Worm (Caenorhabditis elegans) whole organism, L4 larva: Measurements from ENCODE around the gene rsa-2.
A peak's percentile ranks its signal among the peaks of the same experiment; 100 is the strongest.

ENCODE experiments used
- D1046.2 ChIP-seq: fragments of 200-800 bp; sonication (Bioruptor generic); IDR thresholded peaks from 2 replicates; pipeline ENCODE4 v1.3.6; 2022; ENCODE audit warnings: missing genetic modification characterization, missing compliant biosample characterization
- F37D6.2 ChIP-seq: sonication (generic microtip); optimal IDR thresholded peaks from 2 replicates; lab custom pipeline; 2016; ENCODE audit warnings: mild to moderate bottlenecking, missing genetic modification characterization, missing compliant biosample characterization
- F44E2.7 ChIP-seq: fragments of 200-800 bp; sonication (Bioruptor generic); IDR thresholded peaks from 2 replicates; pipeline ENCODE4 v2.1.2; 2022; ENCODE audit warnings: missing genetic modification characterization, missing compliant biosample characterization
- F49E8.2 ChIP-seq: sonication (generic microtip); optimal IDR thresholded peaks from 2 replicates; lab custom pipeline; 2016; ENCODE audit warnings: missing compliant biosample characterization, mild to moderate bottlenecking, missing genetic modification characterization, borderline replicate concordance
- T26A8.4 ChIP-seq: fragments of 200-800 bp; sonication (Bioruptor generic); IDR thresholded peaks from 2 replicates; pipeline ENCODE4 v1.3.6; 2022; ENCODE audit warnings: missing genetic modification characterization, missing compliant biosample characterization
- Y48G9A.11 ChIP-seq: fragments of 200-800 bp; sonication (Bioruptor generic); IDR thresholded peaks from 2 replicates; pipeline ENCODE4 v1.3.6; 2022; ENCODE audit warnings: missing genetic modification reagents, missing genetic modification characterization, missing compliant biosample characterization
- ZK337.2 ChIP-seq: fragments of 200-800 bp; sonication (Bioruptor generic); IDR thresholded peaks from 2 replicates; pipeline ENCODE4 v1.3.6; 2022; ENCODE audit warnings: missing genetic modification reagents, missing genetic modification characterization, missing compliant biosample characterization
- ZK546.5 ChIP-seq, 2 experiments: sonication (generic microtip); optimal IDR thresholded peaks; 2 replicates each; lab custom pipeline; 2017; ENCODE audit warnings: missing biosample characterization in 2 of 2, missing genetic modification characterization in 2 of 2
- aha-1 ChIP-seq: fragments of 150-350 bp; peaks from one replicate; lab custom pipeline; 2014; ENCODE audit warnings: missing biosample characterization, missing genetic modification characterization
- attf-4 ChIP-seq: sonication (generic microtip); optimal IDR thresholded peaks from 3 replicates; lab custom pipeline; 2017; ENCODE audit warnings: missing biosample characterization, missing genetic modification characterization
- ceh-20 ChIP-seq: fragments of 200-800 bp; sonication (Bioruptor generic); IDR thresholded peaks from 2 replicates; pipeline ENCODE4 v1.3.6; 2022; ENCODE audit warnings: missing genetic modification reagents, missing genetic modification characterization, missing compliant biosample characterization
- ceh-32 ChIP-seq: sonication (generic microtip); optimal IDR thresholded peaks from 2 replicates; lab custom pipeline; 2016; ENCODE audit warnings: mild to moderate bottlenecking, missing genetic modification characterization, missing compliant biosample characterization; ENCODE audit not compliant: poor library complexity
- ceh-44 ChIP-seq: fragments of 200-800 bp; sonication (Bioruptor generic); IDR thresholded peaks from 2 replicates; pipeline ENCODE4 v1.3.6; 2022; ENCODE audit warnings: missing genetic modification reagents, missing genetic modification characterization, missing compliant biosample characterization
- ces-1 ChIP-seq: fragments of 150-350 bp; sonication (generic microtip); optimal IDR thresholded peaks from 4 replicates; lab custom pipeline; 2014; ENCODE audit warnings: missing biosample characterization, missing genetic modification reagents, missing genetic modification characterization
- daf-16 ChIP-seq, 3 experiments: sonication (generic microtip); optimal IDR thresholded peaks; 2 replicates each; lab custom pipeline; 2016 to 2017; ENCODE audit warnings: missing genetic modification characterization in 3 of 3, missing genetic modification reagents in 3 of 3, mild to moderate bottlenecking in 2 of 3, missing compliant biosample characterization in 2 of 3, missing biosample characterization in 1 of 3, moderate library complexity in 1 of 3
- dmd-8 ChIP-seq: fragments of 200-800 bp; sonication (Bioruptor generic); IDR thresholded peaks from 2 replicates; pipeline ENCODE4 v1.3.6; 2022; ENCODE audit warnings: missing genetic modification characterization, missing compliant biosample characterization
- fkh-10 ChIP-seq: fragments of 150-350 bp; optimal IDR thresholded peaks from 2 replicates; lab custom pipeline; 2014; ENCODE audit warnings: missing biosample characterization, missing genetic modification reagents, missing genetic modification characterization
- hlh-11 ChIP-seq: fragments of 200-800 bp; sonication (Bioruptor generic); optimal IDR thresholded peaks from 2 replicates; lab custom pipeline; 2018; ENCODE audit warnings: mild to moderate bottlenecking, missing genetic modification characterization, missing compliant biosample characterization
- hmg-1.1 ChIP-seq: fragments of 200-800 bp; sonication (Bioruptor generic); IDR thresholded peaks from 2 replicates; pipeline ENCODE4 v1.3.6; 2022; ENCODE audit warnings: missing genetic modification reagents, missing genetic modification characterization, missing compliant biosample characterization
- lim-7 ChIP-seq: fragments of 200-800 bp; sonication (Bioruptor generic); IDR thresholded peaks from 2 replicates; pipeline ENCODE4 v1.3.6; 2022; ENCODE audit warnings: missing genetic modification characterization, missing compliant biosample characterization
- lin-1 ChIP-seq: fragments of 200-800 bp; sonication (Bioruptor generic); IDR thresholded peaks from 2 replicates; pipeline ENCODE4 v1.3.6; 2022; ENCODE audit warnings: missing genetic modification reagents, missing genetic modification characterization, missing compliant biosample characterization
- lin-29 ChIP-seq: fragments of 200-800 bp; sonication (Bioruptor generic); IDR thresholded peaks from 2 replicates; pipeline ENCODE4 v1.3.6; 2022; ENCODE audit warnings: missing genetic modification reagents, missing genetic modification characterization, missing compliant biosample characterization
- lin-38 ChIP-seq: fragments of 200-800 bp; sonication (Bioruptor generic); IDR thresholded peaks from 2 replicates; pipeline ENCODE4 v1.3.6; 2022; ENCODE audit warnings: missing genetic modification reagents, missing genetic modification characterization, missing compliant biosample characterization
- lsy-2 ChIP-seq, 2 experiments: fragments of 150-350 bp in 1 of 2; sonication (generic microtip) in 1 of 2; optimal IDR thresholded peaks; 2 replicates each; lab custom pipeline; 2014 to 2017; ENCODE audit warnings: missing biosample characterization in 2 of 2, missing genetic modification characterization in 2 of 2
- mdl-1 ChIP-seq, 2 experiments: fragments of 150-350 bp in 1 of 2; sonication (generic microtip) in 1 of 2; optimal IDR thresholded peaks; 2 replicates each; lab custom pipeline; 2014 to 2017; ENCODE audit warnings: missing biosample characterization in 2 of 2, missing genetic modification characterization in 2 of 2
- mes-2 ChIP-seq: sonication (generic microtip); optimal IDR thresholded peaks from 2 replicates; lab custom pipeline; 2016; ENCODE audit warnings: missing genotype, mild to moderate bottlenecking, missing genetic modification characterization, missing compliant biosample characterization; ENCODE audit not compliant: poor library complexity, severe bottlenecking
- mxl-2 ChIP-seq: fragments of 200-800 bp; sonication (Bioruptor generic); conservative IDR thresholded peaks from 2 replicates; pipeline ENCODE4 v1.3.6; 2022; ENCODE audit warnings: missing genetic modification reagents, missing genetic modification characterization, missing compliant biosample characterization
- mxl-3 ChIP-seq: fragments of 200-800 bp; sonication (Bioruptor generic); optimal IDR thresholded peaks from 2 replicates; lab custom pipeline; 2018; ENCODE audit warnings: mild to moderate bottlenecking, missing genetic modification characterization, missing compliant biosample characterization
- nhr-102 ChIP-seq: sonication (generic microtip); optimal IDR thresholded peaks from 2 replicates; lab custom pipeline; 2016; ENCODE audit warnings: mild to moderate bottlenecking, missing genetic modification characterization, moderate library complexity, missing compliant biosample characterization
- nhr-11 ChIP-seq: fragments of 150-350 bp; optimal IDR thresholded peaks from 2 replicates; lab custom pipeline; 2014; ENCODE audit warnings: missing biosample characterization, missing genetic modification characterization
- nhr-237 ChIP-seq: sonication (generic microtip); optimal IDR thresholded peaks from 2 replicates; lab custom pipeline; 2017; ENCODE audit warnings: missing biosample characterization, missing genetic modification characterization
- nhr-25 ChIP-seq: sonication (generic microtip); optimal IDR thresholded peaks from 2 replicates; lab custom pipeline; 2017; ENCODE audit warnings: missing genetic modification characterization, mild to moderate bottlenecking, missing compliant biosample characterization, antibody characterized with exemption, moderate library complexity, borderline replicate concordance; ENCODE audit not compliant: insufficient read depth
- nhr-28 ChIP-seq: fragments of 150-350 bp; optimal IDR thresholded peaks from 2 replicates; lab custom pipeline; 2014; ENCODE audit warnings: missing biosample characterization, missing genetic modification characterization
- nhr-42 ChIP-seq: fragments of 200-800 bp; sonication (Bioruptor generic); IDR thresholded peaks from 2 replicates; pipeline ENCODE4 v1.3.6; 2022; ENCODE audit warnings: missing genetic modification characterization, missing compliant biosample characterization
- nhr-77 ChIP-seq: fragments of 150-350 bp; optimal IDR thresholded peaks from 2 replicates; lab custom pipeline; 2014; ENCODE audit warnings: missing biosample characterization, missing genetic modification characterization
- pqm-1 ChIP-seq: sonication (generic microtip); optimal IDR thresholded peaks from 2 replicates; lab custom pipeline; 2017; ENCODE audit warnings: missing biosample characterization, missing genetic modification characterization
- rbr-2 ChIP-seq: sonication (generic microtip); optimal IDR thresholded peaks from 2 replicates; lab custom pipeline; 2016; ENCODE audit warnings: missing genotype, missing genetic modification characterization, missing compliant biosample characterization
- set-16 ChIP-seq: fragments of 200-800 bp; sonication (Bioruptor generic); IDR thresholded peaks from 2 replicates; pipeline ENCODE4 v1.3.6; 2022; ENCODE audit warnings: missing genetic modification reagents, missing genetic modification characterization, missing compliant biosample characterization
- skn-1 ChIP-seq: fragments of 150-350 bp; optimal IDR thresholded peaks from 2 replicates; lab custom pipeline; 2014; ENCODE audit warnings: missing biosample characterization, missing genetic modification characterization
- snpc-1.2 ChIP-seq: fragments of 200-800 bp; sonication (Bioruptor generic); IDR thresholded peaks from 2 replicates; pipeline ENCODE4 v1.3.6; 2022; ENCODE audit warnings: missing genetic modification reagents, missing genetic modification characterization, missing compliant biosample characterization
- snpc-4 ChIP-seq: fragments of 150-350 bp; optimal IDR thresholded peaks from 2 replicates; lab custom pipeline; 2014; ENCODE audit warnings: missing biosample characterization, missing genetic modification characterization
- spr-3 ChIP-seq: fragments of 200-800 bp; sonication (Bioruptor generic); optimal IDR thresholded peaks from 2 replicates; lab custom pipeline; 2018; ENCODE audit warnings: mild to moderate bottlenecking, missing genetic modification characterization, missing compliant biosample characterization
- unc-130 ChIP-seq: sonication (generic microtip); optimal IDR thresholded peaks from 2 replicates; lab custom pipeline; 2016; ENCODE audit warnings: missing genetic modification reagents, missing genetic modification characterization, missing compliant biosample characterization
- unc-62 ChIP-seq, 3 experiments: fragments of 150-350 bp in 1 of 3; sonication (generic microtip); optimal IDR thresholded peaks in 2 of 3; peaks in 1 of 3; 1 replicate in 1 of 3; 2 replicates in 2 of 3; lab custom pipeline; 2014 to 2017; ENCODE audit warnings: missing biosample characterization in 3 of 3, missing genetic modification characterization in 3 of 3, missing genetic modification reagents in 3 of 3, missing genotype in 1 of 3
- vab-7 ChIP-seq: fragments of 200-800 bp; sonication (Bioruptor generic); IDR thresholded peaks from 2 replicates; pipeline ENCODE4 v1.3.6; 2022; ENCODE audit warnings: missing genetic modification reagents, missing genetic modification characterization, missing compliant biosample characterization
- zfp-2 ChIP-seq: sonication (generic microtip); optimal IDR thresholded peaks from 2 replicates; lab custom pipeline; 2016; ENCODE audit warnings: mild to moderate bottlenecking, missing genetic modification characterization, missing compliant biosample characterization
- ztf-11 ChIP-seq: fragments of 150-350 bp; optimal IDR thresholded peaks from 2 replicates; lab custom pipeline; 2014; ENCODE audit warnings: missing biosample characterization, missing genetic modification characterization

The rsa-2 gene

DNA sequence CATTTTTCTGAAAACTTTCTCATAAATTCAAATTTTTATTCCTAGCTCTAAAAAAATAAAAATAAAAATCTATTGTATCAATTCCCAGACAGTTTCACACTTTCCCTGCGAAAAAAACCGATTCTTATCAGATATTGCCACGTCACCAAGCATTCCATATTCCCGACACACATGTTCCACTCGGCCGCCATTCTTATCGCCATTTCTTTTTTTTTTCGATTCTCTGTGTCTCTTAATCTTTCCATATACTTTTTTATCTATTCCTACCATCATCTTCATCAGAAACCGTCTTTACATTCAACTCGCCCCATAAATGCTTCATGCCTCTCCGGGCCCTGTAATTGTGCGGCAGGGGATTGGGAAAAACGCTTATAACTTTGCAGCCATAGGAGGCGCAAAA is 24.2 kb downstream of the rsa-2 start (continued):
- TF ChIP-seq lin-1 (peak; percentile 45; the same call in 1 of the 2 replicates), spr-3 (no peak), unc-130 (GFP tag; lab: Kevin White, UChicago) (no peak), pqm-1 (tag; lab: Kevin White, UChicago) (peak; percentile 80), daf-16 (GFP tag; optimal IDR thresholded peaks at IDR 0.05; lab: Kevin White, UChicago) (no peak), daf-16 (tag; optimal IDR thresholded peaks at IDR 0.05; lab: Kevin White, UChicago) (peak; percentile 53), nhr-77 (peak; percentile 22), mdl-1 (tag; optimal IDR thresholded peaks at IDR 0.05; lab: Kevin White, UChicago) (peak in 1 of 2 experiments; percentile 22), snpc-1.2 (GFP tag; lab: Robert Waterston, UW) (no peak), lin-29 (GFP tag; lab: Robert Waterston, UW) (no peak), dmd-8 (GFP tag; lab: Robert Waterston, UW) (no peak), D1046.2 (GFP tag; lab: Robert Waterston, UW) (no peak), nhr-28 (tag; lab: Kevin White, UChicago) (peak; percentile 67), lin-38 (GFP tag; lab: Robert Waterston, UW) (0 out of 2 replicates have a peak, but pooled peaks have one; percentile 11), hmg-1.1 (GFP tag; lab: Robert Waterston, UW) (no peak), mxl-2 (no peak), ceh-20 (GFP tag; lab: Robert Waterston, UW) (no peak), ZK337.2 (no peak), Y48G9A.11 (GFP tag; lab: Robert Waterston, UW) (no peak), F44E2.7 (GFP tag; lab: Robert Waterston, UW) (no peak), ZK546.5 (tag; optimal IDR thresholded peaks at IDR 0.05; lab: Kevin White, UChicago) (no peak), nhr-42 (GFP tag; lab: Robert Waterston, UW) (no peak), skn-1 (tag; lab: Kevin White, UChicago) (no peak), nhr-11 (tag; lab: Kevin White, UChicago) (no peak), set-16 (GFP tag; lab: Robert Waterston, UW) (no peak)

DNA sequence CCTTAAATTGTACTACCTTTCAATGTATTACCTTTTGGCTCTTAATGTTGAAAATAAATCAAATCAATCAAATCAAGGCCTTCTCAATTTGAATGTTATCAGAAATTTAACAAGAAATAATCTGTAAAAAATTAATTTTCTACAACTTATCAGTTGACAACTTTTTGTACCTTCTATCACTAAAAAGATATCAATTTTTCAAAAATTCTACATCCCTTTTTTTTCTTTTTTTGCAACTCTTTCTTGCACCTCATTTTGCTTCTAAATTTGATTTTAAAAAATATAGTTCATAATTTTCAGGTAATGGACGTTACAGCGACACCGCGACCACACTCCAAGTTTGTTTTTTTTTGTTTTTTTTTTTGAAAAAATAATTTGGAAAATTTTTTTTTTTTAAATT is 24.9 kb downstream of the rsa-2 start, which contains the start of gene W09D6.5:
Gene W09D6.5 (plus strand): TSS at position 301 of the 400 bp plus-strand sequence.
- TF ChIP-seq T26A8.4 (GFP tag; lab: Robert Waterston, UW) (no peak), ceh-32 (no peak), aha-1 (tag; lab: Kevin White, UChicago) (no peak), ztf-11 (no peak), rbr-2 (no peak), mdl-1 (tag; optimal IDR thresholded peaks at IDR 0.05; lab: Kevin White, UChicago) (no peak), ZK546.5 (tag; optimal IDR thresholded peaks at IDR 0.05; lab: Kevin White, UChicago) (no peak), zfp-2 (no peak), lsy-2 (tag; optimal IDR thresholded peaks at IDR 0.05; lab: Kevin White, UChicago) (no peak), attf-4 (tag; lab: Kevin White, UChicago) (no peak), dmd-8 (GFP tag; lab: Robert Waterston, UW) (no peak), pqm-1 (tag; lab: Kevin White, UChicago) (no peak), spr-3 (no peak), hlh-11 (tag; lab: Kevin White, UChicago) (no peak), daf-16 (GFP tag; optimal IDR thresholded peaks at IDR 0.05; lab: Kevin White, UChicago) (no peak), daf-16 (tag; optimal IDR thresholded peaks at IDR 0.05; lab: Kevin White, UChicago) (no peak), skn-1 (tag; lab: Kevin White, UChicago) (no peak)
- TF ChIP-seq, all 104 proteins: peak for 0

DNA sequence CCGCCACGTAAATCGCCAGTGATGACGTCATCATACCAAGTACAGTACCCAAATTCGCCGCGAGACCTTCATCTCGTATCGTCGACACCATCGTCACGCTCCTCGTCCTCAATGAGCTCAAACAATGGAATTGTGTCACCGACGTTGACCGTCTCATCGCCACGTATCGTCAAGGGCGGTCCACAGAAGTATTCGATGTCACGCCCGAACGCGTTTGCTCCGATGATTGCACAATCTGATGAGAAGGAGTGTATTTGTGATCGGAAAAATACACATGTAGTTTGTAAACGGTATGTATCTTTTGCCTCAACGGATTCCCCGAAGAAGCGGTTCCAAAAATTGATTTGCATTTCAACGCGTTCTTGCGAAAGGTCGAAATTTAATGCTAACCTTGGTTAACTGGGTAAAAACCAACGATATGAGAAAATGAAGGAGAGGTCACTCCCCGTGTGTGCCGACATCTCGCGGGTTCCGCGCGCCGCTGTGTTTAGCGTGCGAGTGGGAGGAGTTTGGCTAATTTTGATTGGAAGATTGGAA is 26.9 kb downstream of the rsa-2 start:
- TF ChIP-seq unc-62 (GFP tag; optimal IDR thresholded peaks at IDR 0.05 in 1 of 2; lab: Kevin White, UChicago) (no peak), unc-62 (tag; optimal IDR thresholded peaks at IDR 0.05; lab: Kevin White, UChicago) (no peak), nhr-237 (no peak), nhr-102 (peak; percentile 56), lim-7 (GFP tag; lab: Robert Waterston, UW) (peak; percentile 66; the same call in 1 of the 2 replicates), fkh-10 (GFP tag; lab: Kevin White, UChicago) (no peak), snpc-4 (tag; lab: Kevin White, UChicago) (peak; percentile 90), attf-4 (tag; lab: Kevin White, UChicago) (no peak), mes-2 (tag; lab: Kevin White, UChicago) (peak; percentile 77), pqm-1 (tag; lab: Kevin White, UChicago) (no peak), mxl-3 (peak; percentile 13), nhr-25 (tag; lab: Kevin White, UChicago) (peak; percentile 65), F49E8.2 (tag; lab: Kevin White, UChicago) (peak; percentile 43), ces-1 (GFP tag; lab: Kevin White, UChicago) (no peak), vab-7 (GFP tag; lab: Robert Waterston, UW) (peak; percentile 42; the same call in 1 of the 2 replicates), F37D6.2 (tag; lab: Kevin White, UChicago) (no peak), ceh-44 (no peak)
